Worm (Caenorhabditis elegans) whole organism, young adult: ENCODE results near the gene fbxa-185.

Source experiments
- D2030.7 ChIP-seq: fragments of 200-800 bp; sonication (Bioruptor generic); IDR thresholded peaks from 2 replicates; pipeline ENCODE4 v1.3.6; 2022; ENCODE audit warnings: missing genetic modification reagents, missing genetic modification characterization, missing compliant biosample characterization
- akir-1 ChIP-seq: fragments of 200-800 bp; sonication (Bioruptor generic); optimal IDR thresholded peaks from 2 replicates; lab custom pipeline; 2018; ENCODE audit warnings: mild to moderate bottlenecking, missing genetic modification characterization, moderate library complexity, missing compliant biosample characterization
- aptf-3 ChIP-seq: fragments of 200-800 bp; sonication (Bioruptor generic); IDR thresholded peaks from 2 replicates; pipeline ENCODE4 v1.3.6; 2022; ENCODE audit warnings: missing genetic modification characterization, missing compliant biosample characterization
- athp-1 ChIP-seq: sonication (generic microtip); optimal IDR thresholded peaks from 2 replicates; lab custom pipeline; 2017; ENCODE audit warnings: mild to moderate bottlenecking, missing genetic modification characterization, missing compliant biosample characterization
- attf-3 ChIP-seq: fragments of 200-800 bp; sonication (Bioruptor generic); conservative IDR thresholded peaks from 2 replicates; pipeline ENCODE4 v1.3.6; 2022; ENCODE audit warnings: missing genetic modification reagents, missing genetic modification characterization, missing compliant biosample characterization
- bed-1 ChIP-seq: fragments of 200-800 bp; sonication (Bioruptor generic); IDR thresholded peaks from 2 replicates; pipeline ENCODE4 v1.3.6; 2022; ENCODE audit warnings: missing genetic modification reagents, missing genetic modification characterization, missing compliant biosample characterization
- ceh-100 ChIP-seq: fragments of 200-800 bp; sonication (Bioruptor generic); IDR thresholded peaks from 2 replicates; pipeline ENCODE4 v1.3.6; 2022; ENCODE audit warnings: missing genetic modification reagents, missing genetic modification characterization, missing compliant biosample characterization
- ceh-27 ChIP-seq: fragments of 200-800 bp; sonication (Bioruptor generic); optimal IDR thresholded peaks from 2 replicates; lab custom pipeline; 2018; ENCODE audit warnings: mild to moderate bottlenecking, missing genetic modification characterization, moderate library complexity, missing compliant biosample characterization
- ceh-79 ChIP-seq: sonication (generic microtip); optimal IDR thresholded peaks from 2 replicates; lab custom pipeline; 2017; ENCODE audit warnings: mild to moderate bottlenecking, missing genetic modification characterization, missing compliant biosample characterization
- egl-18 ChIP-seq: fragments of 200-800 bp; sonication (Bioruptor generic); IDR thresholded peaks from 2 replicates; pipeline ENCODE4 v1.3.6; 2022; ENCODE audit warnings: missing genetic modification reagents, missing genetic modification characterization, missing compliant biosample characterization
- hmg-1.2 ChIP-seq: fragments of 200-800 bp; sonication (Bioruptor generic); IDR thresholded peaks from 2 replicates; pipeline ENCODE4 v1.3.6; 2022; ENCODE audit warnings: missing genetic modification reagents, missing genetic modification characterization, missing compliant biosample characterization
- mxl-1 ChIP-seq: sonication (generic microtip); optimal IDR thresholded peaks from 2 replicates; lab custom pipeline; 2016; ENCODE audit warnings: missing genetic modification characterization, missing compliant biosample characterization
- nhr-179 ChIP-seq: sonication (generic microtip); optimal IDR thresholded peaks from 2 replicates; lab custom pipeline; 2016; ENCODE audit warnings: mild to moderate bottlenecking, missing genetic modification characterization, missing compliant biosample characterization
- pbrm-1 ChIP-seq: fragments of 200-800 bp; sonication (Bioruptor generic); IDR thresholded peaks from 2 replicates; pipeline ENCODE4 v1.3.6; 2022; ENCODE audit warnings: missing genetic modification reagents, missing genetic modification characterization, missing compliant biosample characterization
- rec-8 ChIP-seq, 2 experiments: sonication (generic microtip); optimal IDR thresholded peaks; 2 replicates each; lab custom pipeline; 2016; ENCODE audit warnings: mild to moderate bottlenecking in 2 of 2, missing genetic modification characterization in 2 of 2, missing genetic modification reagents in 2 of 2, missing genotype in 2 of 2, missing biosample characterization in 1 of 2, missing compliant biosample characterization in 1 of 2, moderate library complexity in 1 of 2
- sea-2 ChIP-seq: fragments of 200-800 bp; sonication (Bioruptor generic); IDR thresholded peaks from 2 replicates; pipeline ENCODE4 v1.3.6; 2022; ENCODE audit warnings: missing genetic modification characterization, missing compliant biosample characterization
- tlf-1 ChIP-seq: fragments of 200-800 bp; sonication (Bioruptor generic); optimal IDR thresholded peaks from 2 replicates; lab custom pipeline; 2018; ENCODE audit warnings: mild to moderate bottlenecking, missing genetic modification characterization, missing compliant biosample characterization
- unc-62 ChIP-seq: fragments of 150-350 bp; optimal IDR thresholded peaks from 2 replicates; lab custom pipeline; 2014; ENCODE audit warnings: missing biosample characterization, missing genetic modification reagents, missing genetic modification characterization

The fbxa-185 gene

DNA sequence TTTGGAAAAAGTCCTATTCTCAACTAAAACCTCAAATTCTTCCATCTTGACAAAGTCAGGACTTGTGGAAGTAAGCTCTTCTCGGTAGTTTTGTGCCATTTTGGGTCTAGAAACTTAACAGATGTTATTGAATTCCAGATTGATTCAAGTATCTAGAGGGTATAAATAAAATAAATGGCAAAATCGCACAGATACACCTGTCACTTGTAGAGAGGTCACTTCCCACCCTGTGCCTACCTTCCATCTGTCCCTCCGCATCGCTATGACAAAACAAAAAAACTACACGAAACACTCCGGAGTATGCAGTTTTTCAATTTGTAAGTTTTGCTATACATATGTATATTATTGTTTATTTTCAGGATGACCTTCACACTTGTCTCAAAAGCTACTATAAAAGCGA lies 48.5 kb downstream of the fbxa-185 start, which contains the start of gene Y20C6A.4:
Gene Y20C6A.4, plus strand, starts transcription at position 301 of the 400 bp plus-strand sequence.
- TF ChIP-seq athp-1 (tag; lab: Kevin White, UChicago): no peak
- TF ChIP-seq egl-18 (GFP tag; lab: Robert Waterston, UW): no peak
- TF ChIP-seq aptf-3 (GFP tag; lab: Robert Waterston, UW): no peak
- TF ChIP-seq tlf-1 (GFP tag; lab: Kevin White, UChicago): no peak
- TF ChIP-seq mxl-1: no peak
- TF ChIP-seq pbrm-1 (GFP tag; lab: Robert Waterston, UW): no peak
- no peak for TF ChIP-seq D2030.7 (GFP tag; lab: Robert Waterston, UW)
- no peak for TF ChIP-seq nhr-179 (tag; lab: Kevin White, UChicago)
- no peak for TF ChIP-seq akir-1 (GFP tag; lab: Kevin White, UChicago)
- TF ChIP-seq attf-3 (GFP tag; lab: Robert Waterston, UW): no peak
- TF ChIP-seq unc-62 (GFP tag; lab: Kevin White, UChicago): no peak
- no peak for TF ChIP-seq ceh-27 (GFP tag; lab: Kevin White, UChicago)
- no peak for TF ChIP-seq hmg-1.2 (GFP tag; lab: Robert Waterston, UW)
- TF ChIP-seq rec-8 (tag; optimal IDR thresholded peaks at IDR 0.05; lab: Kevin White, UChicago): no peak
- no peak for TF ChIP-seq ceh-100 (GFP tag; lab: Robert Waterston, UW)
- no peak for TF ChIP-seq bed-1 (GFP tag; lab: Robert Waterston, UW)
- no peak for TF ChIP-seq sea-2 (GFP tag; lab: Robert Waterston, UW)
- no peak for TF ChIP-seq ceh-79 (tag; lab: Kevin White, UChicago)
